Fruit fly (Drosophila melanogaster) whole organism, embryonic: ENCODE data around the gene CG6066.

Experiments used
- Aef1 ChIP-seq: fragments of 200-800 bp; sonication (Bioruptor generic); IDR thresholded peaks from 3 replicates; pipeline ENCODE4 v1.3.6; 2022; ENCODE audit warnings: missing biosample characterization, missing genetic modification characterization
- Bgb ChIP-seq: fragments of 200-800 bp; sonication (Bioruptor generic); IDR thresholded peaks from 2 replicates; pipeline ENCODE4 v1.3.6; 2022; ENCODE audit warnings: missing biosample characterization, missing genetic modification characterization; ENCODE audit not compliant: partially characterized antibody
- CG3847 ChIP-seq: fragments of 200-800 bp; sonication (Bioruptor generic); IDR thresholded peaks from 2 replicates; pipeline ENCODE4 v1.3.6; 2022; ENCODE audit warnings: missing biosample characterization, missing genetic modification characterization
- CG7372 ChIP-seq: fragments of 200-800 bp; sonication (Bioruptor generic); IDR thresholded peaks from 2 replicates; pipeline ENCODE4 v1.3.6; 2022; ENCODE audit warnings: missing biosample characterization, missing genetic modification characterization
- Elba2 ChIP-seq: fragments of 200-800 bp; sonication (Bioruptor generic); optimal IDR thresholded peaks from 3 replicates; lab custom pipeline; 2016; ENCODE audit warnings: missing biosample characterization, missing genetic modification characterization
- Myb ChIP-seq: fragments of 200-800 bp; sonication (Bioruptor generic); optimal IDR thresholded peaks from 2 replicates; lab custom pipeline; 2016; ENCODE audit warnings: missing biosample characterization, missing genetic modification characterization
- crol ChIP-seq: fragments of 200-800 bp; sonication (Bioruptor generic); IDR thresholded peaks from 2 replicates; pipeline ENCODE4 v1.3.6; 2022; ENCODE audit warnings: missing biosample characterization, missing genetic modification characterization
- hkb ChIP-seq, 2 experiments: fragments of 200-800 bp in 1 of 2; fragments of >200 bp in 1 of 2; sonication (Bioruptor generic) in 1 of 2; IDR thresholded peaks in 1 of 2; optimal IDR thresholded peaks in 1 of 2; 2 replicates each; pipeline versions ENCODE4 v1.3.6 to Lab custom; 2017 to 2022; ENCODE audit warnings: missing biosample characterization in 1 of 2, missing genetic modification characterization in 1 of 2
- sens-2 ChIP-seq: fragments of 200-800 bp; sonication (Bioruptor generic); IDR thresholded peaks from 2 replicates; pipeline ENCODE4 v1.3.6; 2022; ENCODE audit warnings: missing biosample characterization, missing genetic modification characterization
- tio ChIP-seq: fragments of 200-800 bp; sonication (Bioruptor generic); optimal IDR thresholded peaks from 2 replicates; lab custom pipeline; 2017; ENCODE audit warnings: missing biosample characterization, missing genetic modification characterization, inconsistent platforms

DNA sequence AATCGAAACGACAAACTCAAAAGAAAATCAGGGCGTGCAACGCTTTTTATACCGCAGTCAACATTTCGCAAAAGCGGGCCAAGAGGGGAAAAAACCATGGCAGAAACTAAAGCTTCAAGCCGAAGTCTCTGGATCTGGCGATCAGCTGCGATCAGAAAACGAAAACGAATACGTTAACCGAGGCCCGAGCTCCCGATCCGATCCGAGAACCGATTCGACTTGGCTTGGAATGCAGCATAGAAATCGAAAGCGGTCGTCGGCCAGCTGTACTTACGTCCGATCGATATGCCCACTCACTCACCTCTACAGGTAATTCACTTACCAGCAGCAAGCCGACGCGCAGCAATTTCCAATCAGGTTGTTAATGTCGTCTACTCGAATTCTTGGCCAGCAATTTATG lies 25.4 kb downstream of the CG6066 start, which contains the start of gene Cpr97Eb:
- TF ChIP-seq Myb (no peak), crol (GFP tag; lab: Robert Waterston, UW) (no peak), Aef1 (GFP tag; lab: Robert Waterston, UW) (no peak), CG7372 (GFP tag; lab: Robert Waterston, UW) (no peak), Elba2 (GFP tag; lab: Kevin White, UChicago) (no peak), Bgb (GFP tag; lab: Robert Waterston, UW) (no peak), CG3847 (GFP tag; lab: Robert Waterston, UW) (no peak), hkb (optimal IDR thresholded peaks at IDR 0.05; lab: Kevin White, UChicago) (no peak), hkb (GFP tag; IDR thresholded peaks at IDR 0.05; lab: Robert Waterston, UW) (no peak), sens-2 (GFP tag; lab: Robert Waterston, UW) (no peak), tio (GFP tag; lab: Kevin White, UChicago) (no peak)
